Fruit fly (Drosophila melanogaster) whole organism, prepupa: ENCODE results near the gene Gr93b.
A peak's percentile ranks its signal among the peaks of the same experiment; 100 is the strongest.

Experiments used
- CG10631 ChIP-seq: fragments of 200-800 bp; sonication (Bioruptor generic); optimal IDR thresholded peaks from 2 replicates; lab custom pipeline; 2016; ENCODE audit warnings: missing biosample characterization, missing genetic modification characterization
- CG10669 ChIP-seq: fragments of 200-800 bp; sonication (Bioruptor generic); optimal IDR thresholded peaks from 3 replicates; lab custom pipeline; 2018; ENCODE audit warnings: missing biosample characterization, mild to moderate bottlenecking, missing genetic modification characterization, moderate library complexity
- CG11762 ChIP-seq: fragments of 200-800 bp; sonication (Bioruptor generic); optimal IDR thresholded peaks from 3 replicates; lab custom pipeline; 2016; ENCODE audit warnings: missing biosample characterization, missing genetic modification characterization; ENCODE audit not compliant: insufficient read depth
- CG15336 ChIP-seq: fragments of 200-800 bp; sonication (Bioruptor generic); IDR thresholded peaks from 2 replicates; pipeline ENCODE4 v1.3.6; 2022; ENCODE audit warnings: missing biosample characterization, missing genetic modification characterization
- CG1621 ChIP-seq: fragments of 200-800 bp; sonication (Bioruptor generic); optimal IDR thresholded peaks from 3 replicates; lab custom pipeline; 2018; ENCODE audit warnings: missing biosample characterization, mild to moderate bottlenecking, missing genetic modification characterization
- CG16779 ChIP-seq: fragments of 200-800 bp; sonication (Bioruptor generic); optimal IDR thresholded peaks from 3 replicates; lab custom pipeline; 2017; ENCODE audit warnings: missing biosample characterization, mild to moderate bottlenecking, missing genetic modification characterization
- CG31627 ChIP-seq: fragments of 200-800 bp; sonication (Bioruptor generic); optimal IDR thresholded peaks from 3 replicates; lab custom pipeline; 2016; ENCODE audit warnings: missing biosample characterization, missing genetic modification characterization
- CG32006 ChIP-seq: fragments of 200-800 bp; sonication (Bioruptor generic); optimal IDR thresholded peaks from 3 replicates; lab custom pipeline; 2017; ENCODE audit warnings: missing biosample characterization, mild to moderate bottlenecking, missing genetic modification characterization
- CG34406 ChIP-seq: fragments of 200-800 bp; sonication (Bioruptor generic); optimal IDR thresholded peaks from 3 replicates; lab custom pipeline; 2016; ENCODE audit warnings: missing biosample characterization, missing genetic modification characterization
- CG3919 ChIP-seq: fragments of 200-800 bp; sonication (Bioruptor generic); optimal IDR thresholded peaks from 3 replicates; lab custom pipeline; 2016; ENCODE audit warnings: missing biosample characterization, missing genetic modification characterization
- CG4318 ChIP-seq: fragments of 200-800 bp; sonication (Bioruptor generic); optimal IDR thresholded peaks from 3 replicates; lab custom pipeline; 2017; ENCODE audit warnings: missing biosample characterization, mild to moderate bottlenecking, missing genetic modification characterization
- CG6163 ChIP-seq: fragments of 200-800 bp; sonication (Bioruptor generic); IDR thresholded peaks from 3 replicates; pipeline ENCODE4 v1.3.6; 2022; ENCODE audit warnings: missing biosample characterization, missing genetic modification characterization
- CG6276 ChIP-seq: fragments of 200-800 bp; sonication (Bioruptor generic); optimal IDR thresholded peaks from 2 replicates; lab custom pipeline; 2017; ENCODE audit warnings: missing biosample characterization, mild to moderate bottlenecking, missing genetic modification characterization
- CG6792 ChIP-seq: fragments of 200-800 bp; sonication (Bioruptor generic); optimal IDR thresholded peaks from 3 replicates; lab custom pipeline; 2016; ENCODE audit warnings: missing biosample characterization, missing genetic modification characterization
- CG6808 ChIP-seq: fragments of 200-800 bp; sonication (Bioruptor generic); optimal IDR thresholded peaks from 3 replicates; lab custom pipeline; 2017; ENCODE audit warnings: missing biosample characterization, missing genetic modification characterization, mild to moderate bottlenecking, moderate library complexity, missing genetic modification reagents
- CG7368 ChIP-seq: fragments of 200-800 bp; sonication (Bioruptor generic); optimal IDR thresholded peaks from 3 replicates; lab custom pipeline; 2016; ENCODE audit warnings: missing biosample characterization, missing genetic modification characterization
- CG8119 ChIP-seq: fragments of 200-800 bp; sonication (Bioruptor generic); IDR thresholded peaks from 3 replicates; pipeline ENCODE4 v1.3.6; 2022; ENCODE audit warnings: missing biosample characterization, missing genetic modification characterization
- CG8319 ChIP-seq: fragments of 200-800 bp; sonication (Bioruptor generic); optimal IDR thresholded peaks from 3 replicates; lab custom pipeline; 2016; ENCODE audit warnings: missing biosample characterization, missing genetic modification characterization
- CG9139 ChIP-seq: fragments of 200-800 bp; sonication (Bioruptor generic); optimal IDR thresholded peaks from 3 replicates; lab custom pipeline; 2017; ENCODE audit warnings: missing biosample characterization, mild to moderate bottlenecking, missing genetic modification characterization
- Eip75B ChIP-seq: fragments of 200-800 bp; sonication (Bioruptor generic); optimal IDR thresholded peaks from 3 replicates; lab custom pipeline; 2016; ENCODE audit warnings: missing biosample characterization, missing genetic modification characterization
- Eip93F ChIP-seq: fragments of 200-800 bp; sonication (Bioruptor generic); optimal IDR thresholded peaks from 2 replicates; lab custom pipeline; 2016; ENCODE audit warnings: missing biosample characterization, mild to moderate bottlenecking, missing genetic modification characterization
- Ets96B ChIP-seq: fragments of 200-800 bp; optimal IDR thresholded peaks from 2 replicates; lab custom pipeline; 2019; ENCODE audit warnings: missing biosample characterization, mild to moderate bottlenecking, missing genetic modification characterization, moderate library complexity
- Gug ChIP-seq: fragments of 200-800 bp; sonication (Bioruptor generic); IDR thresholded peaks from 2 replicates; pipeline ENCODE4 v1.3.6; 2022; ENCODE audit warnings: missing biosample characterization, missing genetic modification characterization
- Hr38 ChIP-seq: sonication (Bioruptor generic); optimal IDR thresholded peaks from 2 replicates; lab custom pipeline; 2016; ENCODE audit warnings: missing biosample characterization, missing genetic modification characterization
- Hr39 ChIP-seq: fragments of 200-800 bp; sonication (Bioruptor generic); optimal IDR thresholded peaks from 2 replicates; lab custom pipeline; 2016; ENCODE audit warnings: missing biosample characterization, missing genetic modification characterization
- Hr4 ChIP-seq: fragments of 200-800 bp; sonication (Bioruptor generic); optimal IDR thresholded peaks from 3 replicates; lab custom pipeline; 2016; ENCODE audit warnings: missing biosample characterization, missing genetic modification characterization
- Lpt ChIP-seq: fragments of 200-800 bp; sonication (Bioruptor generic); optimal IDR thresholded peaks from 3 replicates; lab custom pipeline; 2016; ENCODE audit warnings: missing biosample characterization, missing genetic modification characterization
- Met ChIP-seq: fragments of 200-800 bp; sonication (Bioruptor generic); optimal IDR thresholded peaks from 3 replicates; lab custom pipeline; 2016; ENCODE audit warnings: missing biosample characterization, missing genetic modification characterization
- OdsH ChIP-seq: fragments of 200-800 bp; sonication (Bioruptor generic); optimal IDR thresholded peaks from 3 replicates; lab custom pipeline; 2016; ENCODE audit warnings: missing biosample characterization, missing genetic modification characterization
- Smox ChIP-seq: fragments of 200-800 bp; sonication (Bioruptor generic); optimal IDR thresholded peaks from 3 replicates; lab custom pipeline; 2016; ENCODE audit warnings: missing biosample characterization, missing genetic modification characterization
- Sox102F ChIP-seq: fragments of 200-800 bp; sonication (Bioruptor generic); optimal IDR thresholded peaks from 2 replicates; lab custom pipeline; 2016; ENCODE audit warnings: missing biosample characterization, mild to moderate bottlenecking, missing genetic modification characterization
- Sox14 ChIP-seq: fragments of 200-800 bp; sonication (Bioruptor generic); optimal IDR thresholded peaks from 3 replicates; lab custom pipeline; 2016; ENCODE audit warnings: missing biosample characterization, missing genetic modification characterization
- achi ChIP-seq: fragments of 200-800 bp; sonication (Bioruptor generic); optimal IDR thresholded peaks from 3 replicates; lab custom pipeline; 2016; ENCODE audit warnings: missing biosample characterization, missing genetic modification characterization
- acj6 ChIP-seq: fragments of 200-800 bp; sonication (Bioruptor generic); optimal IDR thresholded peaks from 3 replicates; lab custom pipeline; 2016; ENCODE audit warnings: missing biosample characterization, missing genetic modification characterization
- dsx ChIP-seq: fragments of 200-800 bp; optimal IDR thresholded peaks from 3 replicates; lab custom pipeline; 2019; ENCODE audit warnings: missing biosample characterization, mild to moderate bottlenecking, missing genetic modification characterization, moderate library complexity; ENCODE audit not compliant: poor library complexity, severe bottlenecking
- fd85E ChIP-seq: fragments of 200-800 bp; sonication (Bioruptor generic); optimal IDR thresholded peaks from 3 replicates; lab custom pipeline; 2016; ENCODE audit warnings: missing biosample characterization, missing genetic modification characterization
- fkh ChIP-seq: fragments of 200-800 bp; sonication (Bioruptor generic); optimal IDR thresholded peaks from 3 replicates; lab custom pipeline; 2017; ENCODE audit warnings: missing biosample characterization, mild to moderate bottlenecking, missing genetic modification characterization, moderate library complexity
- lz ChIP-seq: fragments of 200-800 bp; sonication (Bioruptor generic); optimal IDR thresholded peaks from 3 replicates; lab custom pipeline; 2016; ENCODE audit warnings: missing biosample characterization, missing genetic modification characterization
- net ChIP-seq: fragments of 200-800 bp; sonication (Bioruptor generic); optimal IDR thresholded peaks from 3 replicates; lab custom pipeline; 2016; ENCODE audit warnings: missing biosample characterization, missing genetic modification characterization
- pdm3 ChIP-seq: fragments of 200-800 bp; sonication (Bioruptor generic); optimal IDR thresholded peaks from 3 replicates; lab custom pipeline; 2016; ENCODE audit warnings: missing biosample characterization, missing genetic modification characterization
- salr ChIP-seq, 2 experiments: fragments of 200-800 bp; sonication (Bioruptor generic); optimal IDR thresholded peaks; 3 replicates each; lab custom pipeline; 2016 to 2018; ENCODE audit warnings: missing biosample characterization in 2 of 2, missing genetic modification characterization in 2 of 2, mild to moderate bottlenecking in 1 of 2
- spab ChIP-seq: fragments of 200-800 bp; sonication (Bioruptor generic); optimal IDR thresholded peaks from 2 replicates; lab custom pipeline; 2017; ENCODE audit warnings: missing biosample characterization, mild to moderate bottlenecking, missing genetic modification characterization, missing genetic modification reagents
- svp ChIP-seq: fragments of 200-800 bp; sonication (Bioruptor generic); peaks from one replicate; lab custom pipeline; 2016; ENCODE audit warnings: missing biosample characterization, missing genetic modification characterization
- topi ChIP-seq: fragments of 200-800 bp; sonication (Bioruptor generic); optimal IDR thresholded peaks from 3 replicates; lab custom pipeline; 2016; ENCODE audit warnings: missing biosample characterization, missing genetic modification characterization
- vri ChIP-seq: fragments of 200-800 bp; sonication (Bioruptor generic); optimal IDR thresholded peaks from 3 replicates; lab custom pipeline; 2016; ENCODE audit warnings: missing biosample characterization, mild to moderate bottlenecking, missing genetic modification characterization

Gr93b gene

DNA sequence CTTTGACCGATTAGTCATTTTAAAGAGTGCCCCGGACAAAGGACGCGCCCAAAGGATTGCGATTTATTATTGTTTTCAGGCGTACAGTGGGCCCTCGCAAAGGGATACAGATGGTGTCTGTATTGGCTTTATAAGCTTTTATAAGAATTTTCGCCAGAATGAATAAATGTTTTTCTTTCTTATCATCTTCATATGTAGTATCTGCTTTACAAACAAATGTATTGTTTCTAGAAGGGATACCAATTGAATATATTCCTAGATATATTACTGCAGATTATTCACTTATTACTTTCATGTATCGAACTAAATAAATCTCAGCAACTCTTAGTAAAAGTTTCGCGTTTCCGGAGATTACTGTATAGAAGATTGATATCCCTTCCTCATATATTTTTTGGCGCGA, 13.9 kb upstream of the Gr93b start (continued):
- TF ChIP-seq CG8119 (0 out of 3 replicates have a peak, but pooled peaks have one; percentile 22), Eip93F (GFP tag; lab: Kevin White, UChicago) (no peak), topi (GFP tag; lab: Kevin White, UChicago) (no peak), CG11762 (GFP tag; lab: Kevin White, UChicago) (no peak), CG9139 (GFP tag; lab: Kevin White, UChicago) (no peak), CG10669 (GFP tag; lab: Kevin White, UChicago) (no peak), acj6 (peak; percentile 8), CG3919 (GFP tag; lab: Kevin White, UChicago) (no peak), CG15336 (GFP tag; lab: Robert Waterston, UW) (no peak), salr (GFP tag; optimal IDR thresholded peaks at IDR 0.05; lab: Kevin White, UChicago) (no peak), Sox102F (GFP tag; lab: Kevin White, UChicago) (no peak), CG16779 (no peak), vri (no peak), Hr39 (peak; percentile 17), lz (GFP tag; lab: Kevin White, UChicago) (peak; percentile 3), Ets96B (tag; lab: Kevin White, UChicago) (no peak), spab (no peak), CG31627 (GFP tag; lab: Kevin White, UChicago) (peak; percentile 2), dsx (GFP tag; lab: Kevin White, UChicago) (no peak), Lpt (GFP tag; lab: Kevin White, UChicago) (no peak), CG6792 (GFP tag; lab: Kevin White, UChicago) (no peak)

DNA sequence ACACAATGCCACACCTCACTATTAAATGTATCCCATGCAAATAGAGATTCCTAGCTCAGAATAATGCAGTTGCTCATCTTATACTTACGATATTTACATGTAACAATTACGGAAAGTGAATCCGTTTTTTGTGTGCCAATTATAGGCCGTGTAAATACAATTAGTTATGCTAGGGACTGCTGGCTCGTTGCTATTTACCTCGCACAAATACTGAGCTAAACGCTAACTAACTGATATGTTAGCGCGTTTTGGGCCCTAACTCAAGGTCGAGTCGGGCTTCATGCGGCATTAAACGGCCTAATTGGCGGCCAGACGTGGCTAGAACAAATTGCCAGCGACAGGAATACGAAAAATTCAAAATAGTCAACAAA, 13.3 kb upstream of the Gr93b start:
- no peak for TF ChIP-seq CG1621 (tag; lab: Kevin White, UChicago)
- peak; percentile 52 for TF ChIP-seq fkh

DNA sequence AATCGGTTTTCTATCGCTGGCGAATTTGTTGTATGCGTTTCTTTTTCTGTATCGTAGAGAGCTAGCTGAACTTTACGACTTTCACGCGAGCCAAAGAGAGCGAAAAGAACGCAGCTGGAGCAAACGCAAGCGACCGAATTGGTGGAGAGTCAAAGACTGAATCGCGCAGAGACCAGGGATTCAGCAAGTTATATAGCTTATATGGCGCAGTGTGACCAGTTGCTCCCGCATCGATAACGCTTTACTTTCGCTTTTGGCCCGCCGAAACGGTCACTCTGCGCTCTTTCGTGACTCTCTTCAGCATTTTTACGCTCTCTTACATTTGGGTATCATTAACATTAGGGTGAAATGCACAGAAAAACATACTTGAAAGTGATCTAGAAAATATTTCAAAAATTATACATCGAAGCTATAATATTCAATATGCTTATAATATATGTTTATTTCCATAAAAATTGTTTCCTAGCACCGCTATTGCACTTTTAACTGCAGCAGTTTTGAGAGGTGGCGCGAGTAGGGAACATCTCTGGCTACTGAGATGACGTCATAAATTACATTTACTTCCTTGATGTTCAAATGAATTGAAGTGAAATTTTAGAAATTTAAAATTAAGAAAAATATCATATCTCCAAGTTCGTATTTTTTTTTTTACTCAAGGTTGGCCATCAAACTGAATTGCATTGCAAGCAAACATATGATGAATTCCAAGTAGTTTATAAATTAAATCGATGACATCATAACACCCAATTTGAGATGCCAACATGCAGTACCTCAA, 12.7 kb upstream of the Gr93b start, which contains the start of gene glec:
Gene glec (minus strand): TSS at position 169 of the 775 bp plus-strand sequence.
- TF ChIP-seq Smox (GFP tag; lab: Kevin White, UChicago) (peak; percentile 77), CG8119 (peak; percentile 64), vri (peak; percentile 71), Met (GFP tag; lab: Kevin White, UChicago) (peak; percentile 72), CG4318 (GFP tag; lab: Kevin White, UChicago) (peak; percentile 8), CG34406 (peak; percentile 22), CG6792 (GFP tag; lab: Kevin White, UChicago) (peak; percentile 37), CG32006 (GFP tag; lab: Kevin White, UChicago) (peak; percentile 60), dsx (GFP tag; lab: Kevin White, UChicago) (peak; percentile 29), Eip75B (GFP tag; lab: Kevin White, UChicago) (peak; percentile 43), CG6808 (GFP tag; lab: Kevin White, UChicago) (no peak), CG8319 (GFP tag; lab: Kevin White, UChicago) (no peak), Hr38 (GFP tag; lab: Kevin White, UChicago) (no peak), acj6 (peak; percentile 69), CG15336 (GFP tag; lab: Robert Waterston, UW) (peak; percentile 44), salr (GFP tag; optimal IDR thresholded peaks at IDR 0.05; lab: Kevin White, UChicago) (peak in 1 of 2 experiments; percentile 58), CG11762 (GFP tag; lab: Kevin White, UChicago) (no peak), CG6163 (GFP tag; lab: Robert Waterston, UW) (peak; percentile 41), fd85E (GFP tag; lab: Kevin White, UChicago) (peak; percentile 1), net (GFP tag; lab: Kevin White, UChicago) (peak; percentile 35), CG6276 (GFP tag; lab: Kevin White, UChicago) (peak; percentile 14), CG1621 (tag; lab: Kevin White, UChicago) (peak; percentile 31), CG3919 (GFP tag; lab: Kevin White, UChicago) (peak; percentile 44), CG10669 (GFP tag; lab: Kevin White, UChicago) (no peak), fkh (no peak), CG10631 (GFP tag; lab: Kevin White, UChicago) (peak; percentile 42), CG7368 (GFP tag; lab: Kevin White, UChicago) (no peak), Gug (GFP tag; lab: Robert Waterston, UW) (no peak), achi (peak; percentile 72), Sox14 (GFP tag; lab: Kevin White, UChicago) (peak; percentile 62), spab (no peak), lz (GFP tag; lab: Kevin White, UChicago) (peak; percentile 3), pdm3 (GFP tag; lab: Kevin White, UChicago) (peak; percentile 69), Hr4 (GFP tag; lab: Kevin White, UChicago) (peak; percentile 69), svp (GFP tag; lab: Kevin White, UChicago) (peak; percentile 84), OdsH (GFP tag; lab: Kevin White, UChicago) (peak; percentile 71), CG9139 (GFP tag; lab: Kevin White, UChicago) (no peak)
